Worm (Caenorhabditis elegans) whole organism, L4 larva: ENCODE results near the gene lro-1.

ENCODE experiments used
- D1046.2 ChIP-seq: fragments of 200-800 bp; sonication (Bioruptor generic); IDR thresholded peaks from 2 replicates; pipeline ENCODE4 v1.3.6; 2022; ENCODE audit warnings: missing genetic modification characterization, missing compliant biosample characterization
- F10B5.3 ChIP-seq: sonication (generic microtip); optimal IDR thresholded peaks from 2 replicates; lab custom pipeline; 2016; ENCODE audit warnings: mild to moderate bottlenecking, missing genetic modification characterization, missing compliant biosample characterization
- F37D6.2 ChIP-seq: sonication (generic microtip); optimal IDR thresholded peaks from 2 replicates; lab custom pipeline; 2016; ENCODE audit warnings: mild to moderate bottlenecking, missing genetic modification characterization, missing compliant biosample characterization
- F44E2.7 ChIP-seq: fragments of 200-800 bp; sonication (Bioruptor generic); IDR thresholded peaks from 2 replicates; pipeline ENCODE4 v2.1.2; 2022; ENCODE audit warnings: missing genetic modification characterization, missing compliant biosample characterization
- F49E8.2 ChIP-seq: sonication (generic microtip); optimal IDR thresholded peaks from 2 replicates; lab custom pipeline; 2016; ENCODE audit warnings: missing compliant biosample characterization, mild to moderate bottlenecking, missing genetic modification characterization, borderline replicate concordance
- T20F7.1 ChIP-seq: fragments of 200-800 bp; sonication (Bioruptor generic); optimal IDR thresholded peaks from 2 replicates; lab custom pipeline; 2018; ENCODE audit warnings: mild to moderate bottlenecking, missing genetic modification characterization, missing compliant biosample characterization
- T26A8.4 ChIP-seq: fragments of 200-800 bp; sonication (Bioruptor generic); IDR thresholded peaks from 2 replicates; pipeline ENCODE4 v1.3.6; 2022; ENCODE audit warnings: missing genetic modification characterization, missing compliant biosample characterization
- Y48G9A.11 ChIP-seq: fragments of 200-800 bp; sonication (Bioruptor generic); IDR thresholded peaks from 2 replicates; pipeline ENCODE4 v1.3.6; 2022; ENCODE audit warnings: missing genetic modification reagents, missing genetic modification characterization, missing compliant biosample characterization
- Y5F2A.4 ChIP-seq: fragments of 200-800 bp; sonication (Bioruptor generic); optimal IDR thresholded peaks from 2 replicates; lab custom pipeline; 2018; ENCODE audit warnings: mild to moderate bottlenecking, missing genetic modification characterization, missing compliant biosample characterization
- ama-1 ChIP-seq: fragments of 150-350 bp; optimal IDR thresholded peaks from 2 replicates; lab custom pipeline; 2014; ENCODE audit warnings: inconsistent platforms, mixed read lengths
- ceh-32 ChIP-seq: sonication (generic microtip); optimal IDR thresholded peaks from 2 replicates; lab custom pipeline; 2016; ENCODE audit warnings: mild to moderate bottlenecking, missing genetic modification characterization, missing compliant biosample characterization; ENCODE audit not compliant: poor library complexity
- ceh-44 ChIP-seq: fragments of 200-800 bp; sonication (Bioruptor generic); IDR thresholded peaks from 2 replicates; pipeline ENCODE4 v1.3.6; 2022; ENCODE audit warnings: missing genetic modification reagents, missing genetic modification characterization, missing compliant biosample characterization
- ceh-62 ChIP-seq: sonication (generic microtip); optimal IDR thresholded peaks from 2 replicates; lab custom pipeline; 2017; ENCODE audit warnings: missing biosample characterization, missing genetic modification characterization
- ceh-82 ChIP-seq: sonication (generic microtip); optimal IDR thresholded peaks from 2 replicates; lab custom pipeline; 2017; ENCODE audit warnings: missing biosample characterization, missing genetic modification characterization
- ces-1 ChIP-seq: fragments of 150-350 bp; sonication (generic microtip); optimal IDR thresholded peaks from 4 replicates; lab custom pipeline; 2014; ENCODE audit warnings: missing biosample characterization, missing genetic modification reagents, missing genetic modification characterization
- daf-16 ChIP-seq, 3 experiments: sonication (generic microtip); optimal IDR thresholded peaks; 2 replicates each; lab custom pipeline; 2016 to 2017; ENCODE audit warnings: missing genetic modification characterization in 3 of 3, missing genetic modification reagents in 3 of 3, mild to moderate bottlenecking in 2 of 3, missing compliant biosample characterization in 2 of 3, missing biosample characterization in 1 of 3, moderate library complexity in 1 of 3
- daf-19 ChIP-seq: fragments of 200-800 bp; sonication (Bioruptor generic); conservative IDR thresholded peaks from 2 replicates; pipeline ENCODE4 v1.3.6; 2022; ENCODE audit warnings: missing genetic modification characterization, missing compliant biosample characterization
- daf-8 ChIP-seq: fragments of 200-800 bp; sonication (Bioruptor generic); IDR thresholded peaks from 2 replicates; pipeline ENCODE4 v1.3.6; 2022; ENCODE audit warnings: missing genetic modification characterization, missing compliant biosample characterization
- dmd-8 ChIP-seq: fragments of 200-800 bp; sonication (Bioruptor generic); IDR thresholded peaks from 2 replicates; pipeline ENCODE4 v1.3.6; 2022; ENCODE audit warnings: missing genetic modification characterization, missing compliant biosample characterization
- dmd-9 ChIP-seq: fragments of 200-800 bp; sonication (Bioruptor generic); IDR thresholded peaks from 2 replicates; pipeline ENCODE4 v1.3.6; 2022; ENCODE audit warnings: missing genetic modification reagents, missing genetic modification characterization, missing compliant biosample characterization
- fkh-10 ChIP-seq: fragments of 150-350 bp; optimal IDR thresholded peaks from 2 replicates; lab custom pipeline; 2014; ENCODE audit warnings: missing biosample characterization, missing genetic modification reagents, missing genetic modification characterization
- fos-1 ChIP-seq: fragments of 150-350 bp; optimal IDR thresholded peaks from 2 replicates; lab custom pipeline; 2014; ENCODE audit warnings: missing biosample characterization, missing genetic modification characterization
- hlh-11 ChIP-seq: fragments of 200-800 bp; sonication (Bioruptor generic); optimal IDR thresholded peaks from 2 replicates; lab custom pipeline; 2018; ENCODE audit warnings: mild to moderate bottlenecking, missing genetic modification characterization, missing compliant biosample characterization
- hlh-30 ChIP-seq: sonication (generic microtip); optimal IDR thresholded peaks from 2 replicates; lab custom pipeline; 2017; ENCODE audit warnings: antibody characterized with exemption, mild to moderate bottlenecking, missing genetic modification characterization, missing compliant biosample characterization; ENCODE audit not compliant: insufficient read depth
- jun-1 ChIP-seq: fragments of 150-350 bp; optimal IDR thresholded peaks from 2 replicates; lab custom pipeline; 2014; ENCODE audit warnings: missing biosample characterization, missing genetic modification reagents, missing genetic modification characterization
- lim-7 ChIP-seq: fragments of 200-800 bp; sonication (Bioruptor generic); IDR thresholded peaks from 2 replicates; pipeline ENCODE4 v1.3.6; 2022; ENCODE audit warnings: missing genetic modification characterization, missing compliant biosample characterization
- lin-15B ChIP-seq: fragments of 150-350 bp; sonication (generic microtip); optimal IDR thresholded peaks from 3 replicates; lab custom pipeline; 2014; ENCODE audit warnings: missing biosample characterization, missing genetic modification characterization
- lin-29 ChIP-seq: fragments of 200-800 bp; sonication (Bioruptor generic); IDR thresholded peaks from 2 replicates; pipeline ENCODE4 v1.3.6; 2022; ENCODE audit warnings: missing genetic modification reagents, missing genetic modification characterization, missing compliant biosample characterization
- lin-38 ChIP-seq: fragments of 200-800 bp; sonication (Bioruptor generic); IDR thresholded peaks from 2 replicates; pipeline ENCODE4 v1.3.6; 2022; ENCODE audit warnings: missing genetic modification reagents, missing genetic modification characterization, missing compliant biosample characterization
- lir-3 ChIP-seq: sonication (generic microtip); optimal IDR thresholded peaks from 2 replicates; lab custom pipeline; 2016; ENCODE audit warnings: mild to moderate bottlenecking, missing genetic modification characterization, missing compliant biosample characterization
- lsy-2 ChIP-seq, 2 experiments: fragments of 150-350 bp in 1 of 2; sonication (generic microtip) in 1 of 2; optimal IDR thresholded peaks; 2 replicates each; lab custom pipeline; 2014 to 2017; ENCODE audit warnings: missing biosample characterization in 2 of 2, missing genetic modification characterization in 2 of 2
- mdl-1 ChIP-seq, 2 experiments: fragments of 150-350 bp in 1 of 2; sonication (generic microtip) in 1 of 2; optimal IDR thresholded peaks; 2 replicates each; lab custom pipeline; 2014 to 2017; ENCODE audit warnings: missing biosample characterization in 2 of 2, missing genetic modification characterization in 2 of 2
- nhr-10 ChIP-seq: fragments of 150-350 bp; optimal IDR thresholded peaks from 2 replicates; lab custom pipeline; 2014; ENCODE audit warnings: missing biosample characterization, missing genetic modification characterization
- nhr-102 ChIP-seq: sonication (generic microtip); optimal IDR thresholded peaks from 2 replicates; lab custom pipeline; 2016; ENCODE audit warnings: mild to moderate bottlenecking, missing genetic modification characterization, moderate library complexity, missing compliant biosample characterization
- nhr-237 ChIP-seq: sonication (generic microtip); optimal IDR thresholded peaks from 2 replicates; lab custom pipeline; 2017; ENCODE audit warnings: missing biosample characterization, missing genetic modification characterization
- nhr-41 ChIP-seq: fragments of 200-800 bp; sonication (Bioruptor generic); IDR thresholded peaks from 2 replicates; pipeline ENCODE4 v1.3.6; 2022; ENCODE audit warnings: missing genetic modification reagents, missing genetic modification characterization, missing compliant biosample characterization
- nhr-42 ChIP-seq: fragments of 200-800 bp; sonication (Bioruptor generic); IDR thresholded peaks from 2 replicates; pipeline ENCODE4 v1.3.6; 2022; ENCODE audit warnings: missing genetic modification characterization, missing compliant biosample characterization
- nhr-77 ChIP-seq: fragments of 150-350 bp; optimal IDR thresholded peaks from 2 replicates; lab custom pipeline; 2014; ENCODE audit warnings: missing biosample characterization, missing genetic modification characterization
- pha-4 ChIP-seq, 2 experiments: fragments of 150-350 bp in 1 of 2; fragments of 200-800 bp in 1 of 2; sonication (Bioruptor generic) in 1 of 2; IDR thresholded peaks in 1 of 2; optimal IDR thresholded peaks in 1 of 2; 2 replicates each; pipeline versions ENCODE4 v1.3.6 to Lab custom; 2014 to 2022; ENCODE audit warnings: missing genetic modification characterization in 2 of 2, missing genetic modification reagents in 2 of 2, missing biosample characterization in 1 of 2, missing compliant biosample characterization in 1 of 2
- php-3 ChIP-seq: fragments of 200-800 bp; sonication (Bioruptor generic); IDR thresholded peaks from 2 replicates; pipeline ENCODE4 v1.3.6; 2022; ENCODE audit warnings: missing genetic modification reagents, missing genetic modification characterization, missing compliant biosample characterization
- sdz-12 ChIP-seq: fragments of 200-800 bp; sonication (Bioruptor generic); optimal IDR thresholded peaks from 2 replicates; lab custom pipeline; 2018; ENCODE audit warnings: mild to moderate bottlenecking, missing genetic modification characterization, missing compliant biosample characterization
- set-16 ChIP-seq: fragments of 200-800 bp; sonication (Bioruptor generic); IDR thresholded peaks from 2 replicates; pipeline ENCODE4 v1.3.6; 2022; ENCODE audit warnings: missing genetic modification reagents, missing genetic modification characterization, missing compliant biosample characterization
- skn-1 ChIP-seq: fragments of 150-350 bp; optimal IDR thresholded peaks from 2 replicates; lab custom pipeline; 2014; ENCODE audit warnings: missing biosample characterization, missing genetic modification characterization
- spr-1 ChIP-seq: sonication (generic microtip); optimal IDR thresholded peaks from 2 replicates; lab custom pipeline; 2016; ENCODE audit warnings: mild to moderate bottlenecking, missing genetic modification characterization, missing compliant biosample characterization
- tra-1 ChIP-seq: fragments of 200-800 bp; sonication (Bioruptor generic); IDR thresholded peaks from 2 replicates; pipeline ENCODE4 v1.3.6; 2022; ENCODE audit warnings: missing genetic modification reagents, missing genetic modification characterization, missing compliant biosample characterization
- unc-62 ChIP-seq, 3 experiments: fragments of 150-350 bp in 1 of 3; sonication (generic microtip); optimal IDR thresholded peaks in 2 of 3; peaks in 1 of 3; 1 replicate in 1 of 3; 2 replicates in 2 of 3; lab custom pipeline; 2014 to 2017; ENCODE audit warnings: missing biosample characterization in 3 of 3, missing genetic modification characterization in 3 of 3, missing genetic modification reagents in 3 of 3, missing genotype in 1 of 3
- zag-1 ChIP-seq: fragments of 150-350 bp; optimal IDR thresholded peaks from 2 replicates; lab custom pipeline; 2014; ENCODE audit warnings: missing biosample characterization, missing genetic modification characterization
- zfp-3 ChIP-seq: fragments of 200-800 bp; sonication (Bioruptor generic); conservative IDR thresholded peaks from 2 replicates; pipeline ENCODE4 v1.3.6; 2022; ENCODE audit warnings: missing genetic modification reagents, missing genetic modification characterization, missing compliant biosample characterization
- zip-2 ChIP-seq: fragments of 150-350 bp; optimal IDR thresholded peaks from 2 replicates; lab custom pipeline; 2014; ENCODE audit warnings: missing biosample characterization, missing genetic modification characterization
- ztf-11 ChIP-seq: fragments of 150-350 bp; optimal IDR thresholded peaks from 2 replicates; lab custom pipeline; 2014; ENCODE audit warnings: missing biosample characterization, missing genetic modification characterization
- ztf-7 ChIP-seq: fragments of 150-350 bp; optimal IDR thresholded peaks from 2 replicates; lab custom pipeline; 2014; ENCODE audit warnings: missing biosample characterization, missing genetic modification characterization

lro-1 gene

ce11 chrX:6274270-6274669 lies 2.4 kb downstream of the lro-1 start (continued):
- TF ChIP-seq lin-15B (no peak), ztf-11 (no peak), daf-19 (no peak), fos-1 (no peak), tra-1 (no peak; the same call in 1 of the 2 replicates), ztf-7 (peak; percentile 56), zag-1 (tag; lab: Kevin White, UChicago) (no peak), lim-7 (no peak), daf-8 (GFP tag; lab: Robert Waterston, UW) (no peak), F49E8.2 (tag; lab: Kevin White, UChicago) (no peak), nhr-10 (tag; lab: Kevin White, UChicago) (no peak), nhr-237 (tag; lab: Kevin White, UChicago) (no peak), daf-16 (GFP tag; optimal IDR thresholded peaks at IDR 0.05; lab: Kevin White, UChicago) (no peak), daf-16 (tag; optimal IDR thresholded peaks at IDR 0.05; lab: Kevin White, UChicago) (peak; percentile 77), nhr-102 (tag; lab: Kevin White, UChicago) (peak; percentile 30), Y48G9A.11 (GFP tag; lab: Robert Waterston, UW) (no peak), ces-1 (GFP tag; lab: Kevin White, UChicago) (no peak), lsy-2 (tag; optimal IDR thresholded peaks at IDR 0.05; lab: Kevin White, UChicago) (no peak), skn-1 (tag; lab: Kevin White, UChicago) (no peak), Y5F2A.4 (no peak), zfp-3 (GFP tag; lab: Robert Waterston, UW) (no peak), lin-38 (GFP tag; lab: Robert Waterston, UW) (no peak), T26A8.4 (no peak), unc-62 (GFP tag; optimal IDR thresholded peaks at IDR 0.05 in 1 of 2; lab: Kevin White, UChicago) (no peak), unc-62 (tag; optimal IDR thresholded peaks at IDR 0.05; lab: Kevin White, UChicago) (no peak), pha-4 (GFP tag; IDR thresholded peaks at IDR 0.05; lab: Robert Waterston, UW) (peak; percentile 10; the same call in 1 of the 2 replicates), pha-4 (tag; optimal IDR thresholded peaks at IDR 0.05; lab: Kevin White, UChicago) (no peak), D1046.2 (no peak), ceh-44 (GFP tag; lab: Robert Waterston, UW) (no peak), dmd-9 (GFP tag; lab: Robert Waterston, UW) (no peak), F10B5.3 (tag; lab: Kevin White, UChicago) (no peak), lin-29 (no peak), php-3 (peak; percentile 67), set-16 (no peak), lir-3 (tag; lab: Kevin White, UChicago) (no peak), nhr-42 (GFP tag; lab: Robert Waterston, UW) (no peak), ceh-82 (tag; lab: Kevin White, UChicago) (no peak), hlh-30 (peak; percentile 53), sdz-12 (GFP tag; lab: Kevin White, UChicago) (no peak), fkh-10 (GFP tag; lab: Kevin White, UChicago) (no peak), F37D6.2 (tag; lab: Kevin White, UChicago) (no peak), ceh-32 (tag; lab: Kevin White, UChicago) (no peak), T20F7.1 (GFP tag; lab: Kevin White, UChicago) (no peak), ama-1 (no peak), F44E2.7 (GFP tag; lab: Robert Waterston, UW) (no peak), dmd-8 (GFP tag; lab: Robert Waterston, UW) (no peak), hlh-11 (tag; lab: Kevin White, UChicago) (peak; percentile 70), mdl-1 (tag; optimal IDR thresholded peaks at IDR 0.05; lab: Kevin White, UChicago) (no peak), jun-1 (tag; lab: Kevin White, UChicago) (no peak), zip-2 (tag; lab: Kevin White, UChicago) (no peak), nhr-41 (GFP tag; lab: Robert Waterston, UW) (no peak), spr-1 (tag; lab: Kevin White, UChicago) (no peak), nhr-77 (tag; lab: Kevin White, UChicago) (peak; percentile 62), ceh-62 (tag; lab: Kevin White, UChicago) (no peak)
